Fruit fly (Drosophila melanogaster): Measurements from ENCODE around the gene CG31522.

Gene CG31522

DNA sequence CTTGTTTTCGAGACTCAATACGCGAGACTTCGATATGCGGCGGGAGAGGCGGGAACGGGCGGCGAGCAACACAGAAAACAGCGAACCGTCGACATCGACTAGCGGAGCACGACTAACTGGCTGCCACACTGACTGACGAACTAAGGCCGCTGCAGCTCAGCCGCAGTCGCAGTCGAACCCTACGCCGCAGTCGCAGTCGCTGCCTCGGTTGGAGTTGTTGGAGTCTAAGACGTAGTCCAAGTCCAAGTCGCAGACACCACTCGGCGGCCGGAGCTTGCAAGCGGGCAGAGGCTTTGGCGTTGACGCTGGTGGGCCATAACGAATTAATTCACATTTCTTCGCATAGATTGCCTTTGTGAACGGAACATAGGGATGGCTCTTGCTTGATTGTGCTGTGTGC lies 12.0 kb downstream of the CG31522 start:
- TF ChIP-seq OdsH (GFP tag; optimal IDR thresholded peaks at IDR 0.05) (no peak), Dif (GFP tag; optimal IDR thresholded peaks at IDR 0.05; ENCODE audit: partially characterized antibody) (no peak), lola (GFP tag; optimal IDR thresholded peaks at IDR 0.05) (no peak), Dfd (GFP tag; optimal IDR thresholded peaks at IDR 0.05) (no peak), dsf (GFP tag; optimal IDR thresholded peaks at IDR 0.05; ENCODE audit: borderline replicate concordance) (no peak), brk (GFP tag; optimal IDR thresholded peaks at IDR 0.05) (no peak), usp (GFP tag; optimal IDR thresholded peaks at IDR 0.05) (no peak), N (GFP tag; optimal IDR thresholded peaks at IDR 0.05) (no peak), fru (GFP tag; optimal IDR thresholded peaks at IDR 0.05) (no peak), CG32264 (GFP tag; optimal IDR thresholded peaks at IDR 0.05) (no peak), Hnf4 (GFP tag; optimal IDR thresholded peaks at IDR 0.05) (no peak), pan (optimal IDR thresholded peaks at IDR 0.05) (no peak), Hr78 (GFP tag; optimal IDR thresholded peaks at IDR 0.05) (no peak), foxo (GFP tag; optimal IDR thresholded peaks at IDR 0.05) (no peak), Abd-B (GFP tag; optimal IDR thresholded peaks at IDR 0.05) (no peak), Hr83 (GFP tag; optimal IDR thresholded peaks at IDR 0.05; ENCODE audit: poor library complexity, severe bottlenecking) (no peak), Myc (optimal IDR thresholded peaks at IDR 0.05) (no peak), GATAd (GFP tag; optimal IDR thresholded peaks at IDR 0.05) (no peak), br (GFP tag; optimal IDR thresholded peaks at IDR 0.05) (no peak)

DNA sequence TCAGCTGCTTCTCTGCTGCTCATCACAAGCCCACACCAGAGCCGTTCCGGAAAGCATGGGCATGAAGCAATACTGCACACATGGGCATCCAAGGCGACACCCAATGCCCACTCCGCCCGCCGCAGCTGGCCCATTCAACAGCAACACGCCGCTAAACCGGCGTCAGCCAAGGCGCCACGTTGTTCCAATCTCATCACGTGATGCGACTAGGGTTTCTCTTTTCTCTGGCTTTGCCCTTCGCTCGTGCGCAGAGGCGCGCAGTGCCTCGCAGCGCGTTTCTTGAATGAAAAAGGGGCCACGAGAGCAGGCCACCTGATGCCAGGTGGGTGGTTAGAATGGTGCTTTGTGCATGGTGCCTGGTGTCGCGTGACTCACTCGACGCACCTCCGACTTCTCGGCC lies 13.4 kb downstream of the CG31522 start:
- no peak for TF ChIP-seq fru (GFP tag; optimal IDR thresholded peaks at IDR 0.05)
- TF ChIP-seq CrebA (GFP tag; optimal IDR thresholded peaks at IDR 0.05; ENCODE audit: borderline replicate concordance): no peak
- TF ChIP-seq dsf (GFP tag; optimal IDR thresholded peaks at IDR 0.05; ENCODE audit: borderline replicate concordance): no peak
- no peak for TF ChIP-seq woc (GFP tag; optimal IDR thresholded peaks at IDR 0.05)
- no peak for TF ChIP-seq Dif (GFP tag; optimal IDR thresholded peaks at IDR 0.05; ENCODE audit: partially characterized antibody)
- no peak for TF ChIP-seq jim (GFP tag; optimal IDR thresholded peaks at IDR 0.05)
- TF ChIP-seq foxo (GFP tag; optimal IDR thresholded peaks at IDR 0.05): no peak
- TF ChIP-seq Vsx2 (GFP tag; optimal IDR thresholded peaks at IDR 0.05; ENCODE audit: partially characterized antibody): no peak
- TF ChIP-seq Hnf4 (GFP tag; optimal IDR thresholded peaks at IDR 0.05): no peak
- no peak for TF ChIP-seq dmrt93B (GFP tag; optimal IDR thresholded peaks at IDR 0.05)
- no peak for TF ChIP-seq usp (GFP tag; optimal IDR thresholded peaks at IDR 0.05)
- TF ChIP-seq Dfd (GFP tag; optimal IDR thresholded peaks at IDR 0.05): no peak
- no peak for TF ChIP-seq lola (GFP tag; optimal IDR thresholded peaks at IDR 0.05)
- no peak for TF ChIP-seq N (GFP tag; optimal IDR thresholded peaks at IDR 0.05)
- no peak for TF ChIP-seq sage (GFP tag; optimal IDR thresholded peaks at IDR 0.05)

dm6 chr3R:4446455-4447224 lies 16.0 kb downstream of the CG31522 start:
- TF ChIP-seq Rel (GFP tag; optimal IDR thresholded peaks at IDR 0.05) (no peak), Rel (tag; optimal IDR thresholded peaks at IDR 0.05) (peak; percentile 50), ey (GFP tag; optimal IDR thresholded peaks at IDR 0.05) (no peak), rgr (GFP tag; optimal IDR thresholded peaks at IDR 0.05) (peak; percentile 56), foxo (GFP tag; optimal IDR thresholded peaks at IDR 0.05) (no peak), GATAd (GFP tag; optimal IDR thresholded peaks at IDR 0.05) (no peak)

dm6 chr3R:4445083-4445482 lies 17.6 kb downstream of the CG31522 start:
- no peak for TF ChIP-seq Vsx2 (GFP tag; optimal IDR thresholded peaks at IDR 0.05; ENCODE audit: partially characterized antibody)

DNA sequence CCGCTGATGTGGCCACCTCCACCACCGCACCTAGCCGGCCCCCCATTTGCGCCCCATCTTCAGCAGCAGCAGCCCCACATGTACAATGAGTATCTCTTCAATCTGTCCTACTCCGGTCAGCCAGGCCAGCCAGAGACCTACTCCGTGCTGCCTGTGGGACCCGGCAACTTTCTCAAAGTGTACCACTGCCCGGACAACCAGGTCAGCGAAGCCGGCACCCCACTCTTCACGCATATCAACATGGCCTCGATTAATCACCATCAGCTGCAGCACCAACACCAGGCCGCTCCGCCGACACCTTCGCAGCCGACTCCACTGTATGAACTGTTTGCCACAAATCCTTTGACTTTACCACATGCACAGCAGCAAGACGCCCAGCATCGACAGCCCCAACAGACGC lies 24.9 kb downstream of the CG31522 start:
- TF ChIP-seq Rel (GFP tag; optimal IDR thresholded peaks at IDR 0.05) (no peak), Rel (tag; optimal IDR thresholded peaks at IDR 0.05) (no peak), ey (GFP tag; optimal IDR thresholded peaks at IDR 0.05) (no peak), OdsH (GFP tag; optimal IDR thresholded peaks at IDR 0.05) (no peak), dsf (GFP tag; optimal IDR thresholded peaks at IDR 0.05; ENCODE audit: borderline replicate concordance) (no peak), Jra (GFP tag; optimal IDR thresholded peaks at IDR 0.05) (no peak), CG9705 (GFP tag; optimal IDR thresholded peaks at IDR 0.05) (no peak), Hr78 (GFP tag; optimal IDR thresholded peaks at IDR 0.05) (no peak), dmrt93B (GFP tag; optimal IDR thresholded peaks at IDR 0.05) (no peak), br (GFP tag; optimal IDR thresholded peaks at IDR 0.05) (no peak)
